Fruit fly (Drosophila melanogaster): Measurements from ENCODE around the gene Rab9Fb.
A peak's percentile ranks its signal among the peaks of the same experiment; 100 is the strongest.

Rab9Fb gene

dm6 chrX:10926245-10926644 is 26.0 kb downstream of the Rab9Fb start:
- TF ChIP-seq Clk (GFP tag; optimal IDR thresholded peaks at IDR 0.05) (no peak), CG1620 (GFP tag; optimal IDR thresholded peaks at IDR 0.05) (no peak), Crg-1 (GFP tag; optimal IDR thresholded peaks at IDR 0.05) (no peak), Mnt (GFP tag; optimal IDR thresholded peaks at IDR 0.05) (no peak), bab1 (GFP tag; optimal IDR thresholded peaks at IDR 0.05) (no peak), CG12768 (GFP tag; optimal IDR thresholded peaks at IDR 0.05) (no peak), cic (GFP tag; optimal IDR thresholded peaks at IDR 0.05) (no peak)

- TF ChIP-seq CG5204 (GFP tag; optimal IDR thresholded peaks at IDR 0.05) (no peak), ovo (GFP tag; optimal IDR thresholded peaks at IDR 0.05) (no peak), tj (GFP tag; optimal IDR thresholded peaks at IDR 0.05) (no peak), cic (GFP tag; optimal IDR thresholded peaks at IDR 0.05) (peak; percentile 41)
These were observed 28.5 kb downstream of the Rab9Fb start, which contains the start of gene v for dm6 chrX:10923711-10924281. v (plus strand) TSS chrX:10923972.

dm6 chrX:10922178-10922577 is 30.1 kb downstream of the Rab9Fb start:
- TF ChIP-seq CG33017 (tag; optimal IDR thresholded peaks at IDR 0.05) (no peak), kay (GFP tag; ENCODE audit: borderline replicate concordance) (peak; percentile 16)

dm6 chrX:10921665-10922064 is 30.6 kb downstream of the Rab9Fb start:
- no peak for TF ChIP-seq Clk (GFP tag; optimal IDR thresholded peaks at IDR 0.05)
- TF ChIP-seq toe (GFP tag; optimal IDR thresholded peaks at IDR 0.05): no peak
- no peak for TF ChIP-seq pad (GFP tag; optimal IDR thresholded peaks at IDR 0.05)
- TF ChIP-seq kay (GFP tag; ENCODE audit: borderline replicate concordance): no peak
- no peak for TF ChIP-seq ovo (GFP tag; optimal IDR thresholded peaks at IDR 0.05)
- TF ChIP-seq CG7045 (GFP tag; optimal IDR thresholded peaks at IDR 0.05): no peak
- no peak for TF ChIP-seq tj (GFP tag; optimal IDR thresholded peaks at IDR 0.05)
- TF ChIP-seq bab1 (GFP tag; optimal IDR thresholded peaks at IDR 0.05): no peak
- no peak for TF ChIP-seq CG11617 (GFP tag; optimal IDR thresholded peaks at IDR 0.05)
- TF ChIP-seq Crg-1 (GFP tag; optimal IDR thresholded peaks at IDR 0.05): no peak
- no peak for TF ChIP-seq cic (GFP tag; optimal IDR thresholded peaks at IDR 0.05)
- TF ChIP-seq cnc (optimal IDR thresholded peaks at IDR 0.05): no peak
- no peak for TF ChIP-seq Mnt (GFP tag; optimal IDR thresholded peaks at IDR 0.05)
- no peak for TF ChIP-seq CG14711 (tag; optimal IDR thresholded peaks at IDR 0.05)
- TF ChIP-seq CG7101 (tag; optimal IDR thresholded peaks at IDR 0.05): no peak

- TF ChIP-seq Hr96 (GFP tag; optimal IDR thresholded peaks at IDR 0.05) (no peak), CG5204 (GFP tag; optimal IDR thresholded peaks at IDR 0.05) (no peak), CG7101 (tag; optimal IDR thresholded peaks at IDR 0.05) (no peak), CG1620 (GFP tag; optimal IDR thresholded peaks at IDR 0.05) (no peak), tj (GFP tag; optimal IDR thresholded peaks at IDR 0.05) (no peak), cic (GFP tag; optimal IDR thresholded peaks at IDR 0.05) (no peak), cnc (optimal IDR thresholded peaks at IDR 0.05) (no peak), pad (GFP tag; optimal IDR thresholded peaks at IDR 0.05) (no peak), ovo (GFP tag; optimal IDR thresholded peaks at IDR 0.05) (no peak), CG33017 (tag; optimal IDR thresholded peaks at IDR 0.05) (no peak), CG11617 (GFP tag; optimal IDR thresholded peaks at IDR 0.05) (no peak), bab1 (GFP tag; optimal IDR thresholded peaks at IDR 0.05) (no peak), toe (GFP tag; optimal IDR thresholded peaks at IDR 0.05) (no peak)
These were observed 39.7 kb downstream of the Rab9Fb start for dm6 chrX:10912585-10912984.

- TF ChIP-seq CG14711 (tag; optimal IDR thresholded peaks at IDR 0.05) (peak; percentile 84), toe (GFP tag; optimal IDR thresholded peaks at IDR 0.05) (no peak), tj (GFP tag; optimal IDR thresholded peaks at IDR 0.05) (peak; percentile 11)
These were observed 45.9 kb downstream of the Rab9Fb start for dm6 chrX:10906222-10906866.

dm6 chrX:10905467-10905866 is 46.8 kb downstream of the Rab9Fb start, which contains the start of gene CG43901:
CG43901 (plus strand) TSS chrX:10905767.
- TF ChIP-seq Mnt (GFP tag; optimal IDR thresholded peaks at IDR 0.05) (no peak), CG1620 (GFP tag; optimal IDR thresholded peaks at IDR 0.05) (no peak), bab1 (GFP tag; optimal IDR thresholded peaks at IDR 0.05) (no peak), toe (GFP tag; optimal IDR thresholded peaks at IDR 0.05) (no peak), cic (GFP tag; optimal IDR thresholded peaks at IDR 0.05) (no peak), CG33017 (tag; optimal IDR thresholded peaks at IDR 0.05) (no peak), CG11617 (GFP tag; optimal IDR thresholded peaks at IDR 0.05) (no peak)

dm6 chrX:10905047-10905446 is 47.2 kb downstream of the Rab9Fb start:
- TF ChIP-seq CG11617 (GFP tag; optimal IDR thresholded peaks at IDR 0.05) (no peak), bab1 (GFP tag; optimal IDR thresholded peaks at IDR 0.05) (peak; percentile 42)

Data from whole organism, adult.